Worm (Caenorhabditis elegans): ENCODE results near the gene clec-149.

ce11 chrIII:815845-816244 is 7.2 kb upstream of the clec-149 start, which contains the start of gene dac-1:
- TF ChIP-seq ceh-22 (tag; optimal IDR thresholded peaks at IDR 0.05) (no peak), hlh-15 (tag; optimal IDR thresholded peaks at IDR 0.05) (no peak), madf-2 (tag; optimal IDR thresholded peaks at IDR 0.05) (no peak), pag-3 (tag; optimal IDR thresholded peaks at IDR 0.05; ENCODE audit: borderline replicate concordance) (no peak), ceh-30 (tag; optimal IDR thresholded peaks at IDR 0.05) (no peak), dmd-4 (tag; optimal IDR thresholded peaks at IDR 0.05; ENCODE audit: borderline replicate concordance) (no peak)

All from whole organism, late embryonic.